Worm (Caenorhabditis elegans) whole organism, L1 larva: ENCODE results near the gene R02F11.10.

Source experiments
- C04F5.9 ChIP-seq: sonication (generic microtip); optimal IDR thresholded peaks from 2 replicates; lab custom pipeline; 2016; ENCODE audit warnings: missing genetic modification characterization, missing compliant biosample characterization
- C16A3.4 ChIP-seq: fragments of 150-350 bp; optimal IDR thresholded peaks from 2 replicates; lab custom pipeline; 2014; ENCODE audit warnings: missing biosample characterization, missing genetic modification characterization
- ama-1 ChIP-seq: fragments of 150-350 bp; optimal IDR thresholded peaks from 2 replicates; lab custom pipeline; 2014
- blmp-1 ChIP-seq: fragments of 150-350 bp; optimal IDR thresholded peaks from 2 replicates; lab custom pipeline; 2014; ENCODE audit warnings: missing biosample characterization, missing genetic modification characterization
- ceh-63 ChIP-seq: fragments of 200-800 bp; sonication (Bioruptor generic); optimal IDR thresholded peaks from 2 replicates; lab custom pipeline; 2018; ENCODE audit warnings: mild to moderate bottlenecking, missing genetic modification characterization, missing compliant biosample characterization
- ceh-8 ChIP-seq: fragments of 200-800 bp; sonication (Bioruptor generic); optimal IDR thresholded peaks from 2 replicates; lab custom pipeline; 2018; ENCODE audit warnings: mild to moderate bottlenecking, missing genetic modification characterization, moderate library complexity, missing compliant biosample characterization
- ces-1 ChIP-seq: fragments of 150-350 bp; optimal IDR thresholded peaks from 2 replicates; lab custom pipeline; 2014; ENCODE audit warnings: missing biosample characterization, missing genetic modification reagents, missing genetic modification characterization
- dpl-1 ChIP-seq, 3 experiments: fragments of 150-350 bp in 2 of 3; sonication (generic microtip) in 1 of 3; optimal IDR thresholded peaks; 2 replicates each; lab custom pipeline; 2014 to 2017; ENCODE audit warnings: missing biosample characterization in 3 of 3, missing genetic modification characterization in 3 of 3, missing genetic modification reagents in 3 of 3
- dsc-1 ChIP-seq: sonication (generic microtip); optimal IDR thresholded peaks from 2 replicates; lab custom pipeline; 2016; ENCODE audit warnings: mild to moderate bottlenecking, missing genetic modification characterization, missing compliant biosample characterization
- efl-1 ChIP-seq, 4 experiments: fragments of 150-350 bp; optimal IDR thresholded peaks in 3 of 4; peaks in 1 of 4; 1 replicate in 1 of 4; 2 replicates in 3 of 4; lab custom pipeline; 2014; ENCODE audit warnings: missing biosample characterization in 2 of 4, missing genetic modification characterization in 2 of 4, missing genetic modification reagents in 2 of 4
- egl-27 ChIP-seq, 2 experiments: fragments of 150-350 bp in 1 of 2; sonication (generic microtip); optimal IDR thresholded peaks; 3 replicates each; lab custom pipeline; 2017 to 2018; ENCODE audit warnings: missing biosample characterization in 2 of 2, missing genetic modification characterization in 2 of 2, missing genetic modification reagents in 2 of 2
- elt-3 ChIP-seq, 6 experiments: fragments of 150-350 bp in 1 of 6; sonication (generic microtip); optimal IDR thresholded peaks; 2 replicates each; lab custom pipeline; 2017 to 2018; ENCODE audit warnings: missing biosample characterization in 6 of 6, missing genetic modification characterization in 6 of 6, inconsistent platforms in 1 of 6
- ets-5 ChIP-seq: fragments of 200-800 bp; sonication (Bioruptor generic); IDR thresholded peaks from 2 replicates; pipeline ENCODE4 v1.3.6; 2022; ENCODE audit warnings: missing genetic modification characterization, missing compliant biosample characterization
- fkh-10 ChIP-seq: sonication (generic microtip); optimal IDR thresholded peaks from 2 replicates; lab custom pipeline; 2017; ENCODE audit warnings: missing biosample characterization, missing genetic modification reagents, missing genetic modification characterization
- fkh-4 ChIP-seq: sonication (generic microtip); optimal IDR thresholded peaks from 2 replicates; lab custom pipeline; 2016; ENCODE audit warnings: missing compliant biosample characterization, missing genetic modification characterization, borderline replicate concordance
- grh-1 ChIP-seq: fragments of 200-800 bp; sonication (Bioruptor generic); IDR thresholded peaks from 2 replicates; pipeline ENCODE4 v1.3.6; 2022; ENCODE audit warnings: missing genetic modification reagents, missing genetic modification characterization, missing compliant biosample characterization
- jun-1 ChIP-seq: fragments of 150-350 bp; optimal IDR thresholded peaks from 2 replicates; lab custom pipeline; 2014; ENCODE audit warnings: missing biosample characterization, missing genetic modification reagents, missing genetic modification characterization
- lin-15B ChIP-seq: fragments of 150-350 bp; sonication (generic microtip); optimal IDR thresholded peaks from 3 replicates; lab custom pipeline; 2014; ENCODE audit warnings: missing biosample characterization, missing genetic modification characterization
- lir-3 ChIP-seq: sonication (generic microtip); optimal IDR thresholded peaks from 2 replicates; lab custom pipeline; 2016; ENCODE audit warnings: mild to moderate bottlenecking, missing genetic modification characterization, moderate library complexity, missing compliant biosample characterization; ENCODE audit not compliant: poor library complexity
- mef-2 ChIP-seq: fragments of 150-350 bp; optimal IDR thresholded peaks from 2 replicates; lab custom pipeline; 2014; ENCODE audit warnings: missing biosample characterization, missing genetic modification characterization
- nhr-11 ChIP-seq: fragments of 150-350 bp; optimal IDR thresholded peaks from 2 replicates; lab custom pipeline; 2014; ENCODE audit warnings: missing biosample characterization, missing genetic modification characterization
- nhr-12 ChIP-seq: sonication (generic microtip); optimal IDR thresholded peaks from 2 replicates; lab custom pipeline; 2017; ENCODE audit warnings: missing biosample characterization, missing genetic modification characterization
- nhr-20 ChIP-seq: sonication (generic microtip); optimal IDR thresholded peaks from 2 replicates; lab custom pipeline; 2016; ENCODE audit warnings: mild to moderate bottlenecking, missing genetic modification characterization, missing compliant biosample characterization
- nhr-71 ChIP-seq: sonication (generic microtip); optimal IDR thresholded peaks from 2 replicates; lab custom pipeline; 2016; ENCODE audit warnings: mild to moderate bottlenecking, missing genetic modification characterization, moderate library complexity, missing compliant biosample characterization
- nhr-76 ChIP-seq: sonication (generic microtip); optimal IDR thresholded peaks from 2 replicates; lab custom pipeline; 2017; ENCODE audit warnings: missing biosample characterization, missing genetic modification characterization
- nhr-77 ChIP-seq: fragments of 150-350 bp; optimal IDR thresholded peaks from 2 replicates; lab custom pipeline; 2014; ENCODE audit warnings: missing biosample characterization, missing genetic modification characterization
- nhr-85 ChIP-seq: sonication (generic microtip); peaks from one replicate; lab custom pipeline; 2016; ENCODE audit warnings: missing genetic modification characterization, inconsistent platforms, missing compliant biosample characterization
- nhr-90 ChIP-seq: sonication (generic microtip); optimal IDR thresholded peaks from 2 replicates; lab custom pipeline; 2016; ENCODE audit warnings: mild to moderate bottlenecking, missing genetic modification characterization, missing compliant biosample characterization; ENCODE audit not compliant: poor library complexity
- pag-3 ChIP-seq: sonication (generic microtip); optimal IDR thresholded peaks from 2 replicates; lab custom pipeline; 2017; ENCODE audit warnings: missing genetic modification characterization, mild to moderate bottlenecking, missing compliant biosample characterization, antibody characterized with exemption, borderline replicate concordance; ENCODE audit not compliant: insufficient read depth
- pax-3 ChIP-seq: fragments of 200-800 bp; sonication (Bioruptor generic); optimal IDR thresholded peaks from 2 replicates; lab custom pipeline; 2018; ENCODE audit warnings: mild to moderate bottlenecking, missing genetic modification characterization, moderate library complexity, missing compliant biosample characterization
- pqm-1 ChIP-seq: sonication (generic microtip); optimal IDR thresholded peaks from 3 replicates; lab custom pipeline; 2017; ENCODE audit warnings: missing biosample characterization, missing genetic modification characterization
- snpc-4 ChIP-seq: fragments of 150-350 bp; optimal IDR thresholded peaks from 2 replicates; lab custom pipeline; 2014; ENCODE audit warnings: missing biosample characterization, missing genetic modification characterization
- tbx-2 ChIP-seq: sonication (generic microtip); optimal IDR thresholded peaks from 2 replicates; lab custom pipeline; 2016; ENCODE audit warnings: missing genetic modification characterization, missing compliant biosample characterization
- tlp-1 ChIP-seq: fragments of 150-350 bp; optimal IDR thresholded peaks from 2 replicates; lab custom pipeline; 2014; ENCODE audit warnings: missing biosample characterization, missing genetic modification characterization
- unc-30 ChIP-seq: sonication (generic microtip); optimal IDR thresholded peaks from 2 replicates; lab custom pipeline; 2017; ENCODE audit warnings: missing biosample characterization, missing genetic modification characterization
- unc-62 ChIP-seq: fragments of 150-350 bp; optimal IDR thresholded peaks from 2 replicates; lab custom pipeline; 2014; ENCODE audit warnings: missing biosample characterization, missing genetic modification reagents, missing genetic modification characterization
- unc-86 ChIP-seq: sonication (generic microtip); optimal IDR thresholded peaks from 2 replicates; lab custom pipeline; 2016; ENCODE audit warnings: missing genetic modification characterization, missing compliant biosample characterization
- unc-98 ChIP-seq: fragments of 200-800 bp; sonication (Bioruptor generic); IDR thresholded peaks from 2 replicates; pipeline ENCODE4 v1.3.6; 2022; ENCODE audit warnings: missing genetic modification characterization, missing compliant biosample characterization
- vab-15 ChIP-seq: sonication (generic microtip); optimal IDR thresholded peaks from 2 replicates; lab custom pipeline; 2017; ENCODE audit warnings: missing genotype, mild to moderate bottlenecking, missing genetic modification characterization, missing compliant biosample characterization
- xbp-1 ChIP-seq: sonication (generic microtip); optimal IDR thresholded peaks from 2 replicates; lab custom pipeline; 2016; ENCODE audit warnings: missing genetic modification characterization, missing compliant biosample characterization
- ztf-11 ChIP-seq, 2 experiments: sonication (generic microtip); optimal IDR thresholded peaks; 2 replicates each; lab custom pipeline; 2016 to 2017; ENCODE audit warnings: missing genetic modification characterization in 2 of 2, missing biosample characterization in 1 of 2, missing compliant biosample characterization in 1 of 2
- ztf-4 ChIP-seq: fragments of 150-350 bp; optimal IDR thresholded peaks from 2 replicates; lab custom pipeline; 2014; ENCODE audit warnings: missing biosample characterization, missing genetic modification characterization

Gene R02F11.10

DNA sequence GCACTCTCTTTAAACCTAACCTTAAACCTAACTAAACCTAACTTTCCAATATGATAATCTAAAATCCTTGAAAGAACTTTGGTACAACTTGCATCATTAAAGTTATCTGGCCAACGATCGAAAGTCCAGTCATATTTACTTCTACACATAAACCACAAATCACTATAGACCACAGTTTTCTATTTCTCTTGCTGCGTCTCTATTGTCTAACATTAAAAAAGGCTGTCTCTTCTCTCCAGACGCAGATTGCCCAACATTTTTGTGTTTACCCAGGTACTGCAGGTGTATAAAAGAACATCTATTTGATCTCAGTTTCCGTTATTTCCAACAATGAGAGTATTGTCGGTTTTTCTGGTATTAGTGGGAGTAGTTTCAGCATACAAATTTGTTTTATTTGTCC is 46.7 kb upstream of the R02F11.10 start, which contains the start of gene ugt-61 (continued):
- no peak for TF ChIP-seq grh-1 (GFP tag; lab: Robert Waterston, UW)
- TF ChIP-seq nhr-20 (tag; lab: Kevin White, UChicago), result peak; percentile 61
- TF ChIP-seq nhr-11, result no peak
- TF ChIP-seq nhr-77 (tag; lab: Kevin White, UChicago), result peak; percentile 29
- TF ChIP-seq unc-62 (GFP tag; lab: Kevin White, UChicago), result no peak
- TF ChIP-seq fkh-10, result no peak
- no peak for TF ChIP-seq C16A3.4 (tag; lab: Kevin White, UChicago)
- TF ChIP-seq ztf-4, result no peak
- TF ChIP-seq pag-3 (tag; lab: Kevin White, UChicago), result no peak
- TF ChIP-seq pqm-1 (tag; lab: Kevin White, UChicago), result no peak
- peak in 1 of 3 experiments; percentile 2 for TF ChIP-seq dpl-1 (GFP tag; optimal IDR thresholded peaks at IDR 0.05; lab: Kevin White, UChicago)
- TF ChIP-seq tbx-2 (tag; lab: Kevin White, UChicago), result no peak
- no peak for TF ChIP-seq dsc-1
- no peak for TF ChIP-seq tlp-1 (tag; lab: Kevin White, UChicago)
- TF ChIP-seq ceh-8 (GFP tag; lab: Kevin White, UChicago), result no peak
- TF ChIP-seq nhr-71, result no peak
- TF ChIP-seq ztf-11 (tag; optimal IDR thresholded peaks at IDR 0.05; lab: Kevin White, UChicago), result no peak
- no peak for TF ChIP-seq ceh-63 (GFP tag; lab: Kevin White, UChicago)
- no peak for TF ChIP-seq mef-2 (tag; lab: Kevin White, UChicago)
- peak; percentile 81 for TF ChIP-seq nhr-85
- TF ChIP-seq ces-1 (GFP tag; lab: Kevin White, UChicago), result no peak
- TF ChIP-seq pax-3 (tag; lab: Kevin White, UChicago), result no peak
- no peak for TF ChIP-seq nhr-76 (tag; lab: Kevin White, UChicago)
- no peak for TF ChIP-seq egl-27 (tag; optimal IDR thresholded peaks at IDR 0.05; lab: Kevin White, UChicago)
- TF ChIP-seq lin-15B, result no peak
- no peak for TF ChIP-seq jun-1 (tag; lab: Kevin White, UChicago)
- no peak for TF ChIP-seq unc-30 (tag; lab: Kevin White, UChicago)
- TF ChIP-seq snpc-4 (tag; lab: Kevin White, UChicago), result no peak
- no peak for TF ChIP-seq vab-15 (tag; lab: Kevin White, UChicago)
- no peak for TF ChIP-seq xbp-1 (tag; lab: Kevin White, UChicago)
- TF ChIP-seq unc-86 (tag; lab: Kevin White, UChicago), result no peak
- TF ChIP-seq blmp-1 (tag; lab: Kevin White, UChicago), result peak; percentile 33
- TF ChIP-seq fkh-4 (tag; lab: Kevin White, UChicago), result no peak
- TF ChIP-seq unc-98, result no peak
- no peak for TF ChIP-seq lir-3 (tag; lab: Kevin White, UChicago)
- TF ChIP-seq nhr-90, result peak; percentile 21
- no peak for TF ChIP-seq C04F5.9
- no peak for TF ChIP-seq ama-1 (lab: Kevin White, UChicago)
- TF ChIP-seq ets-5 (GFP tag; lab: Robert Waterston, UW), result no peak
- TF ChIP-seq nhr-12 (tag; lab: Kevin White, UChicago), result no peak

DNA sequence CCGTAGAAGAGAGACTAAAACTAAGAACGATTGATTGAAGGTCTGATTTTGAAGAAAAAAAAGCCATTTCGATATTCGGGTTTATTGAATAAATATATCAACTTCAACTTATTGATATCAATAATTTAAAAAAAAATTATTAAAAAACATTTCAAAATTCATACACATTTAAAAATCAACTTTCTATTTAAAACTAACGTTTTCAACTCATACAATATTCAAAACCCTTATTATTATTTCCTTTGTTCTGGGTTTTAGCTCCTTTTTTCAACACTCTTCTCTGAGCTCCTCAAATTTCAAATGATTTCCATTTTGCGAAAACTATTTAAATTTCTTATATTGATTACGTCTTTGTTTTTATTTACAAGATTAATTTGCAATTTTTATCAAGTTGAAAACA is 43.7 kb upstream of the R02F11.10 start, which contains the start of gene C18G1.7:
Gene C18G1.7 (plus strand): TSS at position 301 of the 400 bp plus-strand sequence.
- TF ChIP-seq nhr-20 (tag; lab: Kevin White, UChicago) (no peak), efl-1 (optimal IDR thresholded peaks at IDR 0.05; lab: Kevin White, UChicago) (no peak), efl-1 (GFP tag; optimal IDR thresholded peaks at IDR 0.05 in 1 of 2; lab: Kevin White, UChicago) (no peak), lir-3 (tag; lab: Kevin White, UChicago) (no peak), elt-3 (tag; optimal IDR thresholded peaks at IDR 0.05; lab: Kevin White, UChicago) (no peak)
